Worm (Caenorhabditis elegans) whole organism, L4 larva: ENCODE results near the gene ctr-9.

ENCODE experiments used
- F26F4.8 ChIP-seq: fragments of 200-800 bp; sonication (Bioruptor generic); conservative IDR thresholded peaks from 2 replicates; pipeline ENCODE4 v1.3.6; 2022; ENCODE audit warnings: missing genetic modification characterization, missing compliant biosample characterization
- F37D6.2 ChIP-seq: sonication (generic microtip); optimal IDR thresholded peaks from 2 replicates; lab custom pipeline; 2016; ENCODE audit warnings: mild to moderate bottlenecking, missing genetic modification characterization, missing compliant biosample characterization
- T20F7.1 ChIP-seq: fragments of 200-800 bp; sonication (Bioruptor generic); optimal IDR thresholded peaks from 2 replicates; lab custom pipeline; 2018; ENCODE audit warnings: mild to moderate bottlenecking, missing genetic modification characterization, missing compliant biosample characterization
- Y48G9A.11 ChIP-seq: fragments of 200-800 bp; sonication (Bioruptor generic); IDR thresholded peaks from 2 replicates; pipeline ENCODE4 v1.3.6; 2022; ENCODE audit warnings: missing genetic modification reagents, missing genetic modification characterization, missing compliant biosample characterization
- aha-1 ChIP-seq: fragments of 150-350 bp; peaks from one replicate; lab custom pipeline; 2014; ENCODE audit warnings: missing biosample characterization, missing genetic modification characterization
- aly-2 ChIP-seq: sonication (generic microtip); optimal IDR thresholded peaks from 2 replicates; lab custom pipeline; 2018; ENCODE audit warnings: missing biosample characterization, missing genetic modification characterization
- attf-4 ChIP-seq: sonication (generic microtip); optimal IDR thresholded peaks from 3 replicates; lab custom pipeline; 2017; ENCODE audit warnings: missing biosample characterization, missing genetic modification characterization
- ceh-62 ChIP-seq: sonication (generic microtip); optimal IDR thresholded peaks from 2 replicates; lab custom pipeline; 2017; ENCODE audit warnings: missing biosample characterization, missing genetic modification characterization
- ceh-82 ChIP-seq: sonication (generic microtip); optimal IDR thresholded peaks from 2 replicates; lab custom pipeline; 2017; ENCODE audit warnings: missing biosample characterization, missing genetic modification characterization
- ces-1 ChIP-seq: fragments of 150-350 bp; sonication (generic microtip); optimal IDR thresholded peaks from 4 replicates; lab custom pipeline; 2014; ENCODE audit warnings: missing biosample characterization, missing genetic modification reagents, missing genetic modification characterization
- cey-2 ChIP-seq: sonication (generic microtip); optimal IDR thresholded peaks from 3 replicates; lab custom pipeline; 2017; ENCODE audit warnings: missing genetic modification characterization, mild to moderate bottlenecking, missing compliant biosample characterization, antibody characterized with exemption, borderline replicate concordance; ENCODE audit not compliant: insufficient read depth
- ctbp-1 ChIP-seq: fragments of 200-800 bp; sonication (Bioruptor generic); IDR thresholded peaks from 2 replicates; pipeline ENCODE4 v1.3.6; 2022; ENCODE audit warnings: missing genetic modification reagents, missing genetic modification characterization, missing compliant biosample characterization
- daf-16 ChIP-seq, 3 experiments: sonication (generic microtip); optimal IDR thresholded peaks; 2 replicates each; lab custom pipeline; 2016 to 2017; ENCODE audit warnings: missing genetic modification characterization in 3 of 3, missing genetic modification reagents in 3 of 3, mild to moderate bottlenecking in 2 of 3, missing compliant biosample characterization in 2 of 3, missing biosample characterization in 1 of 3, moderate library complexity in 1 of 3
- daf-19 ChIP-seq: fragments of 200-800 bp; sonication (Bioruptor generic); conservative IDR thresholded peaks from 2 replicates; pipeline ENCODE4 v1.3.6; 2022; ENCODE audit warnings: missing genetic modification characterization, missing compliant biosample characterization
- dmd-6 ChIP-seq: fragments of 200-800 bp; sonication (Bioruptor generic); IDR thresholded peaks from 2 replicates; pipeline ENCODE4 v1.3.6; 2022; ENCODE audit warnings: missing genetic modification reagents, missing genetic modification characterization, missing compliant biosample characterization
- dpl-1 ChIP-seq: fragments of 150-350 bp; optimal IDR thresholded peaks from 2 replicates; lab custom pipeline; 2014; ENCODE audit warnings: missing biosample characterization, missing genetic modification reagents, missing genetic modification characterization
- duxl-1 ChIP-seq: sonication (generic microtip); optimal IDR thresholded peaks from 2 replicates; lab custom pipeline; 2016; ENCODE audit warnings: mild to moderate bottlenecking, missing genetic modification characterization, moderate library complexity, missing compliant biosample characterization; ENCODE audit not compliant: poor library complexity
- dve-1 ChIP-seq: sonication (generic microtip); optimal IDR thresholded peaks from 2 replicates; lab custom pipeline; 2017; ENCODE audit warnings: antibody characterized with exemption, mild to moderate bottlenecking, missing genetic modification characterization, missing compliant biosample characterization; ENCODE audit not compliant: insufficient read depth
- fos-1 ChIP-seq: fragments of 150-350 bp; optimal IDR thresholded peaks from 2 replicates; lab custom pipeline; 2014; ENCODE audit warnings: missing biosample characterization, missing genetic modification characterization
- gei-8 ChIP-seq: fragments of 200-800 bp; sonication (Bioruptor generic); optimal IDR thresholded peaks from 2 replicates; lab custom pipeline; 2018; ENCODE audit warnings: mild to moderate bottlenecking, missing genetic modification characterization, missing compliant biosample characterization
- hlh-30 ChIP-seq: sonication (generic microtip); optimal IDR thresholded peaks from 2 replicates; lab custom pipeline; 2017; ENCODE audit warnings: antibody characterized with exemption, mild to moderate bottlenecking, missing genetic modification characterization, missing compliant biosample characterization; ENCODE audit not compliant: insufficient read depth
- lin-15B ChIP-seq: fragments of 150-350 bp; sonication (generic microtip); optimal IDR thresholded peaks from 3 replicates; lab custom pipeline; 2014; ENCODE audit warnings: missing biosample characterization, missing genetic modification characterization
- lin-29 ChIP-seq: fragments of 200-800 bp; sonication (Bioruptor generic); IDR thresholded peaks from 2 replicates; pipeline ENCODE4 v1.3.6; 2022; ENCODE audit warnings: missing genetic modification reagents, missing genetic modification characterization, missing compliant biosample characterization
- lin-38 ChIP-seq: fragments of 200-800 bp; sonication (Bioruptor generic); IDR thresholded peaks from 2 replicates; pipeline ENCODE4 v1.3.6; 2022; ENCODE audit warnings: missing genetic modification reagents, missing genetic modification characterization, missing compliant biosample characterization
- lin-39 ChIP-seq: fragments of 150-350 bp; optimal IDR thresholded peaks from 2 replicates; lab custom pipeline; 2014; ENCODE audit warnings: missing biosample characterization, missing genetic modification reagents, missing genetic modification characterization
- lir-3 ChIP-seq: sonication (generic microtip); optimal IDR thresholded peaks from 2 replicates; lab custom pipeline; 2016; ENCODE audit warnings: mild to moderate bottlenecking, missing genetic modification characterization, missing compliant biosample characterization
- madf-9 ChIP-seq: fragments of 200-800 bp; sonication (Bioruptor generic); conservative IDR thresholded peaks from 2 replicates; pipeline ENCODE4 v1.3.6; 2022; ENCODE audit warnings: missing genetic modification reagents, missing genetic modification characterization, missing compliant biosample characterization
- mdl-1 ChIP-seq, 2 experiments: fragments of 150-350 bp in 1 of 2; sonication (generic microtip) in 1 of 2; optimal IDR thresholded peaks; 2 replicates each; lab custom pipeline; 2014 to 2017; ENCODE audit warnings: missing biosample characterization in 2 of 2, missing genetic modification characterization in 2 of 2
- mep-1 ChIP-seq: fragments of 150-350 bp; sonication (generic microtip); optimal IDR thresholded peaks from 3 replicates; lab custom pipeline; 2014; ENCODE audit warnings: missing biosample characterization, missing genetic modification characterization
- mxl-3 ChIP-seq: fragments of 200-800 bp; sonication (Bioruptor generic); optimal IDR thresholded peaks from 2 replicates; lab custom pipeline; 2018; ENCODE audit warnings: mild to moderate bottlenecking, missing genetic modification characterization, missing compliant biosample characterization
- nhr-102 ChIP-seq: sonication (generic microtip); optimal IDR thresholded peaks from 2 replicates; lab custom pipeline; 2016; ENCODE audit warnings: mild to moderate bottlenecking, missing genetic modification characterization, moderate library complexity, missing compliant biosample characterization
- nhr-11 ChIP-seq: fragments of 150-350 bp; optimal IDR thresholded peaks from 2 replicates; lab custom pipeline; 2014; ENCODE audit warnings: missing biosample characterization, missing genetic modification characterization
- nhr-28 ChIP-seq: fragments of 150-350 bp; optimal IDR thresholded peaks from 2 replicates; lab custom pipeline; 2014; ENCODE audit warnings: missing biosample characterization, missing genetic modification characterization
- nhr-48 ChIP-seq: sonication (generic microtip); optimal IDR thresholded peaks from 2 replicates; lab custom pipeline; 2016; ENCODE audit warnings: mild to moderate bottlenecking, missing genetic modification characterization, missing compliant biosample characterization
- php-3 ChIP-seq: fragments of 200-800 bp; sonication (Bioruptor generic); IDR thresholded peaks from 2 replicates; pipeline ENCODE4 v1.3.6; 2022; ENCODE audit warnings: missing genetic modification reagents, missing genetic modification characterization, missing compliant biosample characterization
- spr-1 ChIP-seq: sonication (generic microtip); optimal IDR thresholded peaks from 2 replicates; lab custom pipeline; 2016; ENCODE audit warnings: mild to moderate bottlenecking, missing genetic modification characterization, missing compliant biosample characterization
- spr-3 ChIP-seq: fragments of 200-800 bp; sonication (Bioruptor generic); optimal IDR thresholded peaks from 2 replicates; lab custom pipeline; 2018; ENCODE audit warnings: mild to moderate bottlenecking, missing genetic modification characterization, missing compliant biosample characterization
- tag-97 ChIP-seq: fragments of 200-800 bp; sonication (Bioruptor generic); IDR thresholded peaks from 2 replicates; pipeline ENCODE4 v1.3.6; 2022; ENCODE audit warnings: missing genetic modification characterization, missing compliant biosample characterization
- tra-1 ChIP-seq: fragments of 200-800 bp; sonication (Bioruptor generic); IDR thresholded peaks from 2 replicates; pipeline ENCODE4 v1.3.6; 2022; ENCODE audit warnings: missing genetic modification reagents, missing genetic modification characterization, missing compliant biosample characterization
- unc-62 ChIP-seq, 3 experiments: fragments of 150-350 bp in 1 of 3; sonication (generic microtip); optimal IDR thresholded peaks in 2 of 3; peaks in 1 of 3; 1 replicate in 1 of 3; 2 replicates in 2 of 3; lab custom pipeline; 2014 to 2017; ENCODE audit warnings: missing biosample characterization in 3 of 3, missing genetic modification characterization in 3 of 3, missing genetic modification reagents in 3 of 3, missing genotype in 1 of 3
- zag-1 ChIP-seq: fragments of 150-350 bp; optimal IDR thresholded peaks from 2 replicates; lab custom pipeline; 2014; ENCODE audit warnings: missing biosample characterization, missing genetic modification characterization
- zfp-2 ChIP-seq: sonication (generic microtip); optimal IDR thresholded peaks from 2 replicates; lab custom pipeline; 2016; ENCODE audit warnings: mild to moderate bottlenecking, missing genetic modification characterization, missing compliant biosample characterization
- zip-11 ChIP-seq: fragments of 200-800 bp; sonication (Bioruptor generic); IDR thresholded peaks from 2 replicates; pipeline ENCODE4 v1.3.6; 2022; ENCODE audit warnings: missing genetic modification characterization, missing compliant biosample characterization
- ztf-11 ChIP-seq: fragments of 150-350 bp; optimal IDR thresholded peaks from 2 replicates; lab custom pipeline; 2014; ENCODE audit warnings: missing biosample characterization, missing genetic modification characterization

Gene ctr-9

DNA sequence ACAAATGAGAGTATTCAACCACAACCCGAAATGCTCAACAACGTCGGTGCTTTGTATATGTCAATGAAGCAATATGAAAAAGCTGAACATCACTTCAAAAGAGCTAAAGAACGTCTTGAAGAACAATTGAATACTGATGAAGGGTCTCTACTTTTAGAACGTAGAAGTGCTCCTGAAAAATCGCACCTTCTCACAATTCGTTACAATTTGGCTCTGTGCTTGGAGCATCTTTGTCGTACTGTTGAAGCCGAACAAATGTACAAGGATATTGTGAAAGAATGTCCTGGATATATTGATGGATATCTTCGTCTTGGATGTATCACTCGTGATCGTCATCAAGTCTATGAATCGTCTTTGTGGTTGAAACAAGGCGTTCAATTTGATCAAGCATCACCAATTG, 3.0 kb downstream of the ctr-9 start:
- no peak for TF ChIP-seq duxl-1 (tag; lab: Kevin White, UChicago)
- TF ChIP-seq aha-1: peak; percentile 78
- no peak for TF ChIP-seq dmd-6
- peak in 1 of 2 experiments; percentile 97 for TF ChIP-seq unc-62 (GFP tag; optimal IDR thresholded peaks at IDR 0.05 in 1 of 2; lab: Kevin White, UChicago)
- no peak for TF ChIP-seq unc-62 (tag; optimal IDR thresholded peaks at IDR 0.05; lab: Kevin White, UChicago)

DNA sequence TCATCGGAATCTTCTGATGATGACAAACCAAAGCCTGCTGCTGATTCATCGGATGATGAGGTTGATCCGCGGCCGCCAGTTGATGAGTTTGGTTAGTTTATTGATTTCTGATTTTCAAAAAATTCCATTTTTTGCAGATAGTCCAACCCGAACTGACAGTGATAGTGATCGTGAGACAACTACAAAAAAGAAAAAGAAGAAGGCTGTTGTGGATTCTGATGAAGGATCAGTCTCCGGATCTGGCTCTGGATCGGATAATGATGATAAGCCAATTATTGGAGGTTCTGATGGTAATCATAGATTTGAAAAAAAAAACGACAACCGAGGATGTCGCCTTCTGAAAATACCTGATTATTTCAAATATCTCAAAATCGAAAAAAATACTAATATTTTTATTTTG, 4.9 kb downstream of the ctr-9 start:
- TF ChIP-seq lin-29 (GFP tag; lab: Robert Waterston, UW) (no peak), aha-1 (peak; percentile 64)

DNA sequence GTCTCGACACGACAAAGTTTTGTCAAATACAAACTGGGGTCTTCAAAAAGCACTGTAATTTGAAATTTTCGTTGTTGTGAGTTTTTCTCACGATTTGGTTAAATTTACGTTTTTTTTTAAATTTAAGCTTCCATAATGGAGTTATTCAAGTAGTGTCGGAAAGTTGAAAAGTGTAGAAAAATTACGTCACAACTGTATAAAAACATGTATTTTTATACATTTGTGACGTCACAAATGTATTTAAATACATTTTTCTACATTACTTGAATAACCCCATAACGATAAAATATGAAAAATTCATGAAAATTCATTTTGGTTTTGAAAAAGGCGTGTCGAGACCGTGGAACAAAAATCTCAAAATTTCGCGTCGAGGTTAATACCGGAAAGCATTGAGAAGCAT, 6.2 kb downstream of the ctr-9 start:
- TF ChIP-seq aha-1: no peak
- no peak for TF ChIP-seq lin-38 (GFP tag; lab: Robert Waterston, UW)

ce11 chrIII:9500267-9500666, 9.1 kb downstream of the ctr-9 start, which contains the start of gene sod-4:
Gene sod-4, minus strand, starts transcription at chrIII:9500375.
- TF ChIP-seq lin-15B (tag; lab: Kevin White, UChicago) (no peak), mxl-3 (peak; percentile 27), mdl-1 (tag; optimal IDR thresholded peaks at IDR 0.05; lab: Kevin White, UChicago) (no peak), attf-4 (tag; lab: Kevin White, UChicago) (no peak), lir-3 (no peak), daf-16 (GFP tag; optimal IDR thresholded peaks at IDR 0.05; lab: Kevin White, UChicago) (no peak), daf-16 (tag; optimal IDR thresholded peaks at IDR 0.05; lab: Kevin White, UChicago) (no peak), mep-1 (peak; percentile 10), nhr-28 (tag; lab: Kevin White, UChicago) (peak; percentile 56), Y48G9A.11 (GFP tag; lab: Robert Waterston, UW) (no peak), cey-2 (peak; percentile 36), zip-11 (GFP tag; lab: Robert Waterston, UW) (no peak), gei-8 (GFP tag; lab: Kevin White, UChicago) (no peak), ceh-82 (tag; lab: Kevin White, UChicago) (no peak), dve-1 (peak; percentile 55), F26F4.8 (GFP tag; lab: Robert Waterston, UW) (no peak), ztf-11 (tag; lab: Kevin White, UChicago) (no peak), zag-1 (tag; lab: Kevin White, UChicago) (no peak), unc-62 (GFP tag; optimal IDR thresholded peaks at IDR 0.05 in 1 of 2; lab: Kevin White, UChicago) (no peak), unc-62 (tag; optimal IDR thresholded peaks at IDR 0.05; lab: Kevin White, UChicago) (no peak), hlh-30 (tag; lab: Kevin White, UChicago) (peak; percentile 86), aha-1 (no peak), T20F7.1 (GFP tag; lab: Kevin White, UChicago) (no peak), madf-9 (GFP tag; lab: Robert Waterston, UW) (no peak), nhr-48 (tag; lab: Kevin White, UChicago) (no peak), spr-1 (tag; lab: Kevin White, UChicago) (no peak), daf-19 (GFP tag; lab: Robert Waterston, UW) (no peak), ctbp-1 (GFP tag; lab: Robert Waterston, UW) (no peak), nhr-102 (tag; lab: Kevin White, UChicago) (no peak), ceh-62 (tag; lab: Kevin White, UChicago) (no peak), fos-1 (tag; lab: Kevin White, UChicago) (no peak), F37D6.2 (no peak), spr-3 (GFP tag; lab: Kevin White, UChicago) (no peak), nhr-11 (tag; lab: Kevin White, UChicago) (no peak), tra-1 (GFP tag; lab: Robert Waterston, UW) (peak; percentile 51; the same call in 1 of the 2 replicates), lin-38 (GFP tag; lab: Robert Waterston, UW) (no peak), dpl-1 (GFP tag; lab: Kevin White, UChicago) (no peak), lin-39 (tag; lab: Kevin White, UChicago) (no peak), zfp-2 (no peak), tag-97 (GFP tag; lab: Robert Waterston, UW) (no peak), ces-1 (GFP tag; lab: Kevin White, UChicago) (no peak), aly-2 (tag; lab: Kevin White, UChicago) (no peak), php-3 (GFP tag; lab: Robert Waterston, UW) (no peak)
